Worm (Caenorhabditis elegans) whole organism, L3 larva: ENCODE measurements around the gene Y57A10B.6.

Experiments used
- R02D3.7 ChIP-seq: fragments of 150-350 bp; optimal IDR thresholded peaks from 2 replicates; lab custom pipeline; 2014; ENCODE audit warnings: missing biosample characterization, missing genetic modification characterization
- ZK546.5 ChIP-seq: sonication (generic microtip); optimal IDR thresholded peaks from 2 replicates; lab custom pipeline; 2017; ENCODE audit warnings: missing biosample characterization, missing genetic modification characterization
- aly-2 ChIP-seq: fragments of 150-350 bp; optimal IDR thresholded peaks from 2 replicates; lab custom pipeline; 2014; ENCODE audit warnings: missing biosample characterization, missing genetic modification characterization
- ama-1 ChIP-seq: fragments of 150-350 bp; optimal IDR thresholded peaks from 2 replicates; lab custom pipeline; 2018
- ceh-16 ChIP-seq: sonication (generic microtip); optimal IDR thresholded peaks from 2 replicates; lab custom pipeline; 2017; ENCODE audit warnings: missing biosample characterization, missing genetic modification characterization
- ceh-28 ChIP-seq: fragments of 150-350 bp; optimal IDR thresholded peaks from 2 replicates; lab custom pipeline; 2014; ENCODE audit warnings: missing biosample characterization, missing genetic modification reagents, missing genetic modification characterization
- egl-5 ChIP-seq: fragments of 150-350 bp; optimal IDR thresholded peaks from 2 replicates; lab custom pipeline; 2017; ENCODE audit warnings: missing biosample characterization, missing genetic modification reagents, missing genetic modification characterization, inconsistent platforms
- elt-2 ChIP-seq: sonication (generic microtip); optimal IDR thresholded peaks from 2 replicates; lab custom pipeline; 2016; ENCODE audit warnings: missing genetic modification reagents, mild to moderate bottlenecking, missing genetic modification characterization, missing compliant biosample characterization
- elt-3 ChIP-seq, 3 experiments: fragments of 150-350 bp in 1 of 3; sonication (generic microtip) in 2 of 3; optimal IDR thresholded peaks; 2 replicates in 2 of 3; 4 replicates in 1 of 3; lab custom pipeline; 2014 to 2017; ENCODE audit warnings: missing biosample characterization in 3 of 3, missing genetic modification characterization in 3 of 3
- eor-1 ChIP-seq, 2 experiments: fragments of 150-350 bp; optimal IDR thresholded peaks; 2 replicates each; lab custom pipeline; 2014 to 2018; ENCODE audit warnings: missing biosample characterization in 2 of 2, missing genetic modification characterization in 2 of 2
- fkh-10 ChIP-seq: sonication (generic microtip); optimal IDR thresholded peaks from 2 replicates; lab custom pipeline; 2017; ENCODE audit warnings: missing biosample characterization, missing genetic modification reagents, missing genetic modification characterization
- fos-1 ChIP-seq: fragments of 150-350 bp; optimal IDR thresholded peaks from 2 replicates; lab custom pipeline; 2014; ENCODE audit warnings: missing biosample characterization, missing genetic modification characterization
- jun-1 ChIP-seq: fragments of 150-350 bp; optimal IDR thresholded peaks from 2 replicates; lab custom pipeline; 2014; ENCODE audit warnings: missing biosample characterization, missing genetic modification reagents, missing genetic modification characterization
- lin-15B ChIP-seq: fragments of 150-350 bp; optimal IDR thresholded peaks from 2 replicates; lab custom pipeline; 2014; ENCODE audit warnings: missing biosample characterization, missing genetic modification characterization
- lin-39 ChIP-seq: fragments of 150-350 bp; optimal IDR thresholded peaks from 2 replicates; lab custom pipeline; 2018; ENCODE audit warnings: missing biosample characterization, missing genetic modification reagents, missing genetic modification characterization
- lsy-12 ChIP-seq: sonication (generic microtip); optimal IDR thresholded peaks from 2 replicates; lab custom pipeline; 2016; ENCODE audit warnings: mild to moderate bottlenecking, missing genetic modification characterization, missing compliant biosample characterization
- mml-1 ChIP-seq: fragments of 150-350 bp; sonication (generic microtip); optimal IDR thresholded peaks from 3 replicates; lab custom pipeline; 2014; ENCODE audit warnings: missing biosample characterization, missing genetic modification characterization
- nfya-1 ChIP-seq: sonication (generic microtip); optimal IDR thresholded peaks from 2 replicates; lab custom pipeline; 2017; ENCODE audit warnings: missing genetic modification characterization, mild to moderate bottlenecking, missing compliant biosample characterization, antibody characterized with exemption, moderate library complexity; ENCODE audit not compliant: insufficient read depth
- nhr-11 ChIP-seq: fragments of 150-350 bp; optimal IDR thresholded peaks from 2 replicates; lab custom pipeline; 2014; ENCODE audit warnings: missing biosample characterization, missing genetic modification characterization
- nhr-12 ChIP-seq: fragments of 150-350 bp; optimal IDR thresholded peaks from 2 replicates; lab custom pipeline; 2014; ENCODE audit warnings: missing biosample characterization, missing genetic modification characterization
- nhr-23 ChIP-seq: fragments of 150-350 bp; optimal IDR thresholded peaks from 2 replicates; lab custom pipeline; 2014; ENCODE audit warnings: missing biosample characterization, missing genetic modification reagents, missing genetic modification characterization
- nhr-237 ChIP-seq: fragments of 150-350 bp; optimal IDR thresholded peaks from 2 replicates; lab custom pipeline; 2014; ENCODE audit warnings: missing biosample characterization, missing genetic modification characterization
- nhr-25 ChIP-seq: sonication (generic microtip); optimal IDR thresholded peaks from 2 replicates; lab custom pipeline; 2017; ENCODE audit warnings: missing biosample characterization, missing genetic modification characterization
- nhr-28 ChIP-seq: fragments of 150-350 bp; optimal IDR thresholded peaks from 2 replicates; lab custom pipeline; 2014; ENCODE audit warnings: missing biosample characterization, missing genetic modification characterization
- nhr-67 ChIP-seq: fragments of 150-350 bp; optimal IDR thresholded peaks from 2 replicates; lab custom pipeline; 2014; ENCODE audit warnings: missing biosample characterization, missing genetic modification characterization
- nhr-76 ChIP-seq: fragments of 150-350 bp; sonication (generic microtip); optimal IDR thresholded peaks from 5 replicates; lab custom pipeline; 2014; ENCODE audit warnings: missing biosample characterization, missing genetic modification characterization
- nhr-77 ChIP-seq: fragments of 150-350 bp; optimal IDR thresholded peaks from 2 replicates; lab custom pipeline; 2014; ENCODE audit warnings: missing biosample characterization, missing genetic modification characterization
- pqm-1 ChIP-seq: fragments of 150-350 bp; optimal IDR thresholded peaks from 2 replicates; lab custom pipeline; 2017; ENCODE audit warnings: missing biosample characterization, missing genetic modification characterization, inconsistent platforms
- sea-2 ChIP-seq: fragments of 150-350 bp; sonication (generic microtip); optimal IDR thresholded peaks from 4 replicates; lab custom pipeline; 2014; ENCODE audit warnings: missing biosample characterization, missing genetic modification reagents, missing genetic modification characterization
- skn-1 ChIP-seq: fragments of 150-350 bp; optimal IDR thresholded peaks from 2 replicates; lab custom pipeline; 2014; ENCODE audit warnings: missing biosample characterization, missing genetic modification characterization
- tbx-2 ChIP-seq: sonication (generic microtip); optimal IDR thresholded peaks from 2 replicates; lab custom pipeline; 2016; ENCODE audit warnings: mild to moderate bottlenecking, missing genetic modification characterization, missing compliant biosample characterization
- unc-39 ChIP-seq: sonication (generic microtip); optimal IDR thresholded peaks from 4 replicates; lab custom pipeline; 2017; ENCODE audit warnings: missing biosample characterization, missing genetic modification characterization
- unc-62 ChIP-seq: fragments of 150-350 bp; sonication (generic microtip); optimal IDR thresholded peaks from 4 replicates; lab custom pipeline; 2014; ENCODE audit warnings: missing biosample characterization, missing genetic modification reagents, missing genetic modification characterization
- ztf-11 ChIP-seq: fragments of 150-350 bp; optimal IDR thresholded peaks from 2 replicates; lab custom pipeline; 2014; ENCODE audit warnings: missing biosample characterization, missing genetic modification characterization
- ztf-4 ChIP-seq: fragments of 150-350 bp; optimal IDR thresholded peaks from 2 replicates; lab custom pipeline; 2014; ENCODE audit warnings: missing biosample characterization, missing genetic modification characterization

The Y57A10B.6 gene

DNA sequence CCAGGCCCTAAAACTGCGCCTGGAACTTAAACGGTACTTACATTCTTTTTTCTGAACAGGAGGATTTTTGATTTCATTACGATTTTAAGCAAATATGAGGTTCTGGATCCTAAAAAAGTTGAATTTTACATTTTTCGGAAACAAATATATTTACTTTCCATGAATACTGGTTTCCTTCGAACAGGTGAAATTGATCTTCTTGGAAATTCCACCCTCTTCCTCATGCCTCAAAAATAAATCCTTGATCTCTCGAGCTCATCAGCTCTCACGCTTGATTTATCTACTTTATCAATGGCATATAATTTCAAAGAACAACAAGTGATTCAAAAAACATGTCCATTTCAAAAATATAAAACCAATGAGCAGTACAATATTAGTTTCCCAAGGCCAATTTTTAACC is 2.4 kb upstream of the Y57A10B.6 start:
- TF ChIP-seq eor-1 (tag; optimal IDR thresholded peaks at IDR 0.05; lab: Kevin White, UChicago), result no peak
- no peak for TF ChIP-seq ZK546.5 (tag; lab: Kevin White, UChicago)
- TF ChIP-seq fos-1 (tag; lab: Kevin White, UChicago), result no peak
- no peak for TF ChIP-seq fkh-10 (GFP tag; lab: Kevin White, UChicago)
- no peak for TF ChIP-seq lin-39
- no peak for TF ChIP-seq nhr-11 (tag; lab: Kevin White, UChicago)
- no peak for TF ChIP-seq ztf-4 (tag; lab: Kevin White, UChicago)
- no peak for TF ChIP-seq nhr-12
- TF ChIP-seq nhr-28 (tag; lab: Kevin White, UChicago), result no peak
- no peak for TF ChIP-seq elt-3 (tag; optimal IDR thresholded peaks at IDR 0.05; lab: Kevin White, UChicago)
- no peak for TF ChIP-seq R02D3.7 (tag; lab: Kevin White, UChicago)

DNA sequence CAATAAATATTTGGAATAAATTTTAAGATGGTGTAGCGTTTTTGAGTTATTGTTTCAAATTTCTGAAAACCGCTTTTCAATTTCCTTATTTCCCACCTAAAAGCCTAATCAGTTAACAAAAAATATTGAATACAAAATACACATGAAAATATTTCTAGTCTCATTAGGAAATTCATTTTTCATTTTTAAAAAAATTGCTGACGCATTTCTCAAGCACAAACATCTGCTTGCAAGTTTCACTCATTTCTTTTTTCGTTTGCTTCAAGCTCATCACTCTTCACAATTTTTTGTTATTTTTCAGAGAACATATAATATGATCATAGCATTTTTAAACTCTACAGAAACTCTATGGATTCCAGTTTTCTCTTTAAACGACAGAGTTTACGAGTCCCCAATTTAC is 1.9 kb upstream of the Y57A10B.6 start, which contains the start of gene sre-41:
Gene sre-41 (plus strand): TSS at position 301 of the 400 bp plus-strand sequence.
- TF ChIP-seq nhr-25 (tag; lab: Kevin White, UChicago), result no peak
- no peak for TF ChIP-seq aly-2 (tag; lab: Kevin White, UChicago)
- no peak for TF ChIP-seq tbx-2 (tag; lab: Kevin White, UChicago)
- TF ChIP-seq elt-2 (tag; lab: Kevin White, UChicago), result no peak
- no peak for TF ChIP-seq nhr-23 (tag; lab: Kevin White, UChicago)
- no peak for TF ChIP-seq nhr-77 (tag; lab: Kevin White, UChicago)
- no peak for TF ChIP-seq sea-2
- no peak for TF ChIP-seq R02D3.7 (tag; lab: Kevin White, UChicago)
- TF ChIP-seq eor-1 (tag; optimal IDR thresholded peaks at IDR 0.05; lab: Kevin White, UChicago), result no peak
- TF ChIP-seq ZK546.5 (tag; lab: Kevin White, UChicago), result no peak
- TF ChIP-seq lin-39, result no peak
- TF ChIP-seq ama-1 (lab: Kevin White, UChicago), result no peak
- no peak for TF ChIP-seq lin-15B

DNA sequence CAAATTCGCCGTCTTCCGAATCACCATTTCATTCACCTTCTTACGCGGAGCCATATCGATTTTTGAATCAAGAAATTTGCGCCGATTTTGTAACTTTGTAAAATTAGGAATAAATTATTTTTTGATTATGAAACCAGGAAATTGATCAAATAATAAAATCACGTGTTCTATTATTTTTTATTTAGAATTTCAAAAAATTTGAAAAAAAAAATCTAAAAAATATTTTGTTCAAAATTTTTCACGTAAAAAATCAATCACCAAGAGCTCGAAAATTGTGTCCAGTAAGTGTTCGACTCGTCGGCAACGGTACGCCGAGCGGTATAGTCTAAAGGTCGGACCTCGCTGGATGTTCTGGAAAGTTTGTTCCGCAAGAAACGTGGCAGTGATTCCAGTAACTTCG is 3.8 kb downstream of the Y57A10B.6 start, which contains the start of gene Y57A10B.7:
Gene Y57A10B.7 (minus strand): TSS at position 101 of the 400 bp plus-strand sequence.
- no peak for TF ChIP-seq fos-1 (tag; lab: Kevin White, UChicago)
- TF ChIP-seq pqm-1 (tag; lab: Kevin White, UChicago), result no peak
- no peak for TF ChIP-seq elt-2 (tag; lab: Kevin White, UChicago)
- TF ChIP-seq skn-1, result no peak
- TF ChIP-seq ceh-16 (tag; lab: Kevin White, UChicago), result no peak
- TF ChIP-seq aly-2 (tag; lab: Kevin White, UChicago), result no peak
- no peak for TF ChIP-seq unc-62 (GFP tag; lab: Kevin White, UChicago)
- no peak for TF ChIP-seq unc-39
- no peak for TF ChIP-seq lsy-12 (tag; lab: Kevin White, UChicago)
- TF ChIP-seq ceh-28 (tag; lab: Kevin White, UChicago), result no peak
- TF ChIP-seq nfya-1, result no peak
- no peak for TF ChIP-seq nhr-23 (tag; lab: Kevin White, UChicago)
- no peak for TF ChIP-seq jun-1 (tag; lab: Kevin White, UChicago)
- TF ChIP-seq ama-1 (lab: Kevin White, UChicago), result no peak
- TF ChIP-seq nhr-237 (tag; lab: Kevin White, UChicago), result no peak
- TF ChIP-seq nhr-76 (tag; lab: Kevin White, UChicago), result no peak
- no peak for TF ChIP-seq nhr-77 (tag; lab: Kevin White, UChicago)
- no peak for TF ChIP-seq ZK546.5 (tag; lab: Kevin White, UChicago)
- TF ChIP-seq sea-2, result no peak
- no peak for TF ChIP-seq nhr-67 (tag; lab: Kevin White, UChicago)

DNA sequence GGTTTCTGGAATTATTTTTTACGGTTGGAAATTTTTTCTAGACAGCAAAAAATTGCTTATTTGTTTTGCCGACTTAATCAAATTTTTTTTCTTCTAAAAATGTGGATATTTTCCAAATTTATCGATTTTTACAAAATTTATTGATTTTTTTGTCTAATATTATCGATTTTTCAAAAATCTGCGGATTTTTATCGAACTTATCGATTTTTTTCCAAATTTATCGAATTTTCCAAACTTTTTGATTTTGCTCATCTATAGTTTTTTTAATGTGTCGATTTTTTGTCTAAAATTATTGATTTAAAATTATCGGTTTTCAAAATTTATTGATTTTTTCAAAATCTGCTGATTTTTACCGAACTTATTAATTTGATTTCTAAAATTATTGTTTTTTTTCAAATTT is 4.3 kb downstream of the Y57A10B.6 start:
- TF ChIP-seq ceh-28 (tag; lab: Kevin White, UChicago) (peak; percentile 91), elt-3 (tag; optimal IDR thresholded peaks at IDR 0.05; lab: Kevin White, UChicago) (no peak)

DNA sequence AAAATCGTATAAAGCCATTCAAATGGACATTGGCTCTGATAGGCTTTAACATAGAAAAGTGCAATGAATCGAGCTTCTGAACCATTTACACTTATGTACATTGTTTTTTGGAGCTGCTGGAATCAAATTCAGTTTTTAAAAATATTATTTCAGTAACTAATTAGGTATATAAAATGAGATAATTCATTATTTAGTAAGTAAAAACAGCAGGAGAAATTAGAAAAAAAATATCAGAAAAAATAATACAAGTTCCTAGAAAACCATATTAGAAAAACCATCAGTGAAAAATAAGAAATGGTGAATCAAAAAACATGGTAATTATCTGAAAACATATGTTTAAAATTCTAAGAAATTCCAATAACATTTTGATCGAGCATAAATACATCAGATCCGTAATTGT is 7.8 kb downstream of the Y57A10B.6 start, which contains the start of gene F57G9.7:
Gene F57G9.7 (minus strand): TSS at position 101 of the 400 bp plus-strand sequence.
- TF ChIP-seq sea-2 (no peak), ztf-11 (tag; lab: Kevin White, UChicago) (no peak), egl-5 (tag; lab: Kevin White, UChicago) (no peak), unc-39 (no peak), nhr-25 (tag; lab: Kevin White, UChicago) (no peak), elt-2 (tag; lab: Kevin White, UChicago) (no peak), mml-1 (tag; lab: Kevin White, UChicago) (no peak), nhr-28 (tag; lab: Kevin White, UChicago) (no peak), ama-1 (lab: Kevin White, UChicago) (no peak), fos-1 (tag; lab: Kevin White, UChicago) (no peak), nhr-237 (tag; lab: Kevin White, UChicago) (no peak), nhr-12 (no peak), lsy-12 (tag; lab: Kevin White, UChicago) (no peak)
